Fruit fly (Drosophila melanogaster) whole organism, embryonic: ENCODE data around the gene CG32189.

ENCODE experiments used
- Atf6 ChIP-seq: fragments of 200-800 bp; sonication (Bioruptor generic); IDR thresholded peaks from 2 replicates; pipeline ENCODE4 v1.3.6; 2022; ENCODE audit warnings: missing biosample characterization, missing genetic modification characterization
- Bgb ChIP-seq: fragments of 200-800 bp; sonication (Bioruptor generic); IDR thresholded peaks from 2 replicates; pipeline ENCODE4 v1.3.6; 2022; ENCODE audit warnings: missing biosample characterization, missing genetic modification characterization; ENCODE audit not compliant: partially characterized antibody
- CG10431 ChIP-seq: fragments of 200-800 bp; sonication (Bioruptor generic); optimal IDR thresholded peaks from 3 replicates; lab custom pipeline; 2018; ENCODE audit warnings: missing biosample characterization, mild to moderate bottlenecking, missing genetic modification characterization
- CG10462 ChIP-seq: fragments of 200-800 bp; sonication (Bioruptor generic); optimal IDR thresholded peaks from 2 replicates; lab custom pipeline; 2016; ENCODE audit warnings: missing biosample characterization, missing genetic modification characterization
- CG12104 ChIP-seq: fragments of 200-800 bp; sonication (Bioruptor generic); optimal IDR thresholded peaks from 3 replicates; lab custom pipeline; 2016; ENCODE audit warnings: missing biosample characterization, missing genetic modification characterization
- CG14710 ChIP-seq: fragments of 200-800 bp; sonication (Bioruptor generic); optimal IDR thresholded peaks from 3 replicates; lab custom pipeline; 2019; ENCODE audit warnings: missing biosample characterization, mild to moderate bottlenecking, missing genetic modification characterization, moderate library complexity
- CG1647 ChIP-seq: fragments of 200-800 bp; sonication (Bioruptor generic); optimal IDR thresholded peaks from 3 replicates; lab custom pipeline; 2016; ENCODE audit warnings: missing biosample characterization, missing genetic modification characterization
- CG1832 ChIP-seq: fragments of 200-800 bp; sonication (Bioruptor generic); optimal IDR thresholded peaks from 2 replicates; lab custom pipeline; 2017; ENCODE audit warnings: missing biosample characterization, mild to moderate bottlenecking, missing genetic modification characterization, inconsistent platforms
- CG2712 ChIP-seq: fragments of 200-800 bp; optimal IDR thresholded peaks from 3 replicates; lab custom pipeline; 2019; ENCODE audit warnings: missing biosample characterization, mild to moderate bottlenecking, missing genetic modification characterization, moderate library complexity
- CG31441 ChIP-seq: fragments of 200-800 bp; sonication (Bioruptor generic); IDR thresholded peaks from 2 replicates; pipeline ENCODE4 v1.3.6; 2022; ENCODE audit warnings: missing biosample characterization, missing genetic modification characterization
- CG3281 ChIP-seq: fragments of 200-800 bp; sonication (Bioruptor generic); optimal IDR thresholded peaks from 3 replicates; lab custom pipeline; 2017; ENCODE audit warnings: missing biosample characterization, mild to moderate bottlenecking, missing genetic modification characterization
- CG4360 ChIP-seq: fragments of 200-800 bp; sonication (Bioruptor generic); IDR thresholded peaks from 2 replicates; pipeline ENCODE4 v1.3.6; 2022; ENCODE audit warnings: missing biosample characterization, missing genetic modification characterization
- CG4424 ChIP-seq: fragments of 200-800 bp; sonication (Bioruptor generic); optimal IDR thresholded peaks from 3 replicates; lab custom pipeline; 2016; ENCODE audit warnings: missing biosample characterization, missing genetic modification characterization
- CG8089 ChIP-seq: fragments of 200-800 bp; sonication (Bioruptor generic); optimal IDR thresholded peaks from 3 replicates; lab custom pipeline; 2016; ENCODE audit warnings: missing biosample characterization, missing genetic modification characterization
- CG8478 ChIP-seq: fragments of >200 bp; optimal IDR thresholded peaks from 2 replicates; lab custom pipeline; 2018
- CG9797 ChIP-seq: fragments of 200-800 bp; sonication (Bioruptor generic); optimal IDR thresholded peaks from 3 replicates; lab custom pipeline; 2018; ENCODE audit warnings: missing biosample characterization, mild to moderate bottlenecking, missing genetic modification characterization
- CHES-1-like ChIP-seq: fragments of 200-800 bp; sonication (Bioruptor generic); optimal IDR thresholded peaks from 2 replicates; lab custom pipeline; 2016; ENCODE audit warnings: missing biosample characterization, missing genetic modification characterization
- Doc3 ChIP-seq: fragments of 200-800 bp; sonication (Bioruptor generic); IDR thresholded peaks from 3 replicates; pipeline ENCODE4 v1.3.6; 2022; ENCODE audit warnings: missing biosample characterization, missing genetic modification characterization; ENCODE audit not compliant: partially characterized antibody
- GATAe ChIP-seq: fragments of 200-800 bp; sonication (Bioruptor generic); conservative IDR thresholded peaks from 2 replicates; pipeline ENCODE4 v1.3.6; 2022; ENCODE audit warnings: missing biosample characterization, missing genetic modification characterization
- HHEX ChIP-seq: fragments of 200-800 bp; sonication (Bioruptor generic); optimal IDR thresholded peaks from 3 replicates; lab custom pipeline; 2017; ENCODE audit warnings: missing biosample characterization, mild to moderate bottlenecking, missing genetic modification characterization, missing genetic modification reagents
- HLHmδ ChIP-seq: fragments of 200-800 bp; sonication (Bioruptor generic); optimal IDR thresholded peaks from 2 replicates; lab custom pipeline; 2018; ENCODE audit warnings: missing biosample characterization, mild to moderate bottlenecking, missing genetic modification characterization, moderate library complexity
- HmgZ ChIP-seq: fragments of 200-800 bp; sonication (Bioruptor generic); optimal IDR thresholded peaks from 2 replicates; lab custom pipeline; 2018; ENCODE audit warnings: missing biosample characterization, mild to moderate bottlenecking, missing genetic modification characterization
- Jarid2 ChIP-seq: fragments of 200-800 bp; sonication (Bioruptor generic); optimal IDR thresholded peaks from 3 replicates; lab custom pipeline; 2017; ENCODE audit warnings: mild to moderate bottlenecking, missing biosample characterization, missing genetic modification reagents, missing genetic modification characterization
- Kr ChIP-seq: fragments of 200-800 bp; sonication (Bioruptor generic); optimal IDR thresholded peaks from 2 replicates; lab custom pipeline; 2017; ENCODE audit warnings: missing biosample characterization, mild to moderate bottlenecking, missing genetic modification characterization
- Pdp1 ChIP-seq, 2 experiments: fragments of 200-800 bp; sonication (Bioruptor generic); optimal IDR thresholded peaks; 3 replicates each; lab custom pipeline; 2016; ENCODE audit warnings: missing biosample characterization in 2 of 2, missing genetic modification characterization in 2 of 2, mild to moderate bottlenecking in 1 of 2, moderate library complexity in 1 of 2
- Ptx1 ChIP-seq: fragments of 200-800 bp; sonication (Bioruptor generic); IDR thresholded peaks from 2 replicates; pipeline ENCODE4 v1.3.6; 2022; ENCODE audit warnings: missing biosample characterization, missing genetic modification characterization
- Rfx ChIP-seq: fragments of 200-800 bp; sonication (Bioruptor generic); IDR thresholded peaks from 2 replicates; pipeline ENCODE4 v1.3.6; 2022; ENCODE audit warnings: missing biosample characterization, missing genetic modification characterization
- Spps ChIP-seq: fragments of 200-800 bp; sonication (Bioruptor generic); optimal IDR thresholded peaks from 2 replicates; lab custom pipeline; 2018; ENCODE audit warnings: missing biosample characterization, mild to moderate bottlenecking, missing genetic modification characterization
- Sry-β ChIP-seq: fragments of 200-800 bp; sonication (Bioruptor generic); optimal IDR thresholded peaks from 2 replicates; lab custom pipeline; 2018; ENCODE audit warnings: missing biosample characterization, mild to moderate bottlenecking, missing genetic modification characterization, moderate library complexity
- Trl ChIP-seq, 3 experiments: fragments of >200 bp in 2 of 3; fragments of 200-800 bp in 1 of 3; sonication (Bioruptor generic) in 1 of 3; optimal IDR thresholded peaks; 2 replicates in 1 of 3; 3 replicates in 2 of 3; lab custom pipeline; 2016 to 2017; ENCODE audit warnings: missing biosample characterization in 1 of 3, missing genetic modification characterization in 1 of 3
- ash1 ChIP-seq: fragments of 200-800 bp; sonication (Bioruptor generic); optimal IDR thresholded peaks from 2 replicates; lab custom pipeline; 2018; ENCODE audit warnings: missing biosample characterization, mild to moderate bottlenecking, missing genetic modification characterization
- btn ChIP-seq: fragments of 200-800 bp; sonication (Bioruptor generic); optimal IDR thresholded peaks from 2 replicates; lab custom pipeline; 2016; ENCODE audit warnings: missing biosample characterization, missing genetic modification characterization
- cg ChIP-seq: fragments of 200-800 bp; sonication (Bioruptor generic); optimal IDR thresholded peaks from 3 replicates; lab custom pipeline; 2019; ENCODE audit warnings: missing biosample characterization, mild to moderate bottlenecking, missing genetic modification characterization, moderate library complexity
- ci ChIP-seq: fragments of 200-800 bp; sonication (Bioruptor generic); IDR thresholded peaks from 3 replicates; pipeline ENCODE4 v1.3.6; 2022; ENCODE audit warnings: missing biosample characterization, missing genetic modification characterization
- eyg ChIP-seq: fragments of 200-800 bp; sonication (Bioruptor generic); optimal IDR thresholded peaks from 3 replicates; lab custom pipeline; 2016; ENCODE audit warnings: missing biosample characterization, missing genetic modification characterization
- hbn ChIP-seq: fragments of 200-800 bp; sonication (Bioruptor generic); IDR thresholded peaks from 2 replicates; pipeline ENCODE4 v1.3.6; 2022; ENCODE audit warnings: missing biosample characterization, missing genetic modification characterization; ENCODE audit not compliant: partially characterized antibody
- her ChIP-seq: fragments of 200-800 bp; sonication (Bioruptor generic); optimal IDR thresholded peaks from 2 replicates; lab custom pipeline; 2016; ENCODE audit warnings: missing biosample characterization, missing genetic modification characterization
- jigr1 ChIP-seq: fragments of 200-800 bp; sonication (Bioruptor generic); IDR thresholded peaks from 3 replicates; pipeline ENCODE4 v1.3.6; 2022; ENCODE audit warnings: missing biosample characterization, missing genetic modification characterization
- klu ChIP-seq: fragments of 200-800 bp; sonication (Bioruptor generic); IDR thresholded peaks from 2 replicates; pipeline ENCODE4 v1.3.6; 2022; ENCODE audit warnings: missing biosample characterization, missing genetic modification characterization
- lilli ChIP-seq: fragments of 200-800 bp; sonication (Bioruptor generic); optimal IDR thresholded peaks from 3 replicates; lab custom pipeline; 2016; ENCODE audit warnings: missing biosample characterization, missing genetic modification characterization
- row ChIP-seq: fragments of 200-800 bp; sonication (Bioruptor generic); IDR thresholded peaks from 3 replicates; pipeline ENCODE4 v1.3.6; 2022; ENCODE audit warnings: missing biosample characterization, missing genetic modification characterization
- scrt ChIP-seq: fragments of 200-800 bp; sonication (Bioruptor generic); optimal IDR thresholded peaks from 2 replicates; lab custom pipeline; 2018; ENCODE audit warnings: missing biosample characterization, mild to moderate bottlenecking, missing genetic modification characterization, moderate library complexity
- slbo ChIP-seq: fragments of 200-800 bp; sonication (Bioruptor generic); IDR thresholded peaks from 2 replicates; pipeline ENCODE4 v1.3.6; 2022; ENCODE audit warnings: missing biosample characterization, missing genetic modification characterization
- sob ChIP-seq: fragments of 200-800 bp; sonication (Bioruptor generic); IDR thresholded peaks from 2 replicates; pipeline ENCODE4 v1.3.6; 2022; ENCODE audit warnings: missing biosample characterization, missing genetic modification characterization
- stwl ChIP-seq: fragments of 200-800 bp; sonication (Bioruptor generic); optimal IDR thresholded peaks from 3 replicates; lab custom pipeline; 2018; ENCODE audit warnings: missing biosample characterization, mild to moderate bottlenecking, missing genetic modification characterization, moderate library complexity
- tna ChIP-seq: fragments of 200-800 bp; sonication (Bioruptor generic); IDR thresholded peaks from 2 replicates; pipeline ENCODE4 v1.3.6; 2022; ENCODE audit warnings: missing biosample characterization, missing genetic modification characterization; ENCODE audit not compliant: partially characterized antibody
- unc-4 ChIP-seq: fragments of 200-800 bp; sonication (Bioruptor generic); IDR thresholded peaks from 2 replicates; pipeline ENCODE4 v1.3.6; 2022; ENCODE audit warnings: missing biosample characterization, missing genetic modification characterization; ENCODE audit not compliant: partially characterized antibody
- yki ChIP-seq: fragments of >200 bp; optimal IDR thresholded peaks from 3 replicates; lab custom pipeline; 2018
- zen ChIP-seq: fragments of 200-800 bp; sonication (Bioruptor generic); optimal IDR thresholded peaks from 3 replicates; lab custom pipeline; 2018; ENCODE audit warnings: missing biosample characterization, mild to moderate bottlenecking, missing genetic modification characterization, moderate library complexity

CG32189 gene

dm6 chr3L:17846169-17846981 lies 11.4 kb upstream of the CG32189 start, which contains the start of the genes MED19 and CG7430 (continued):
- TF ChIP-seq CG8089 (no peak), CG10462 (GFP tag; lab: Kevin White, UChicago) (no peak), Trl (optimal IDR thresholded peaks at IDR 0.05; lab: Kevin White, UChicago) (peak in 1 of 2 experiments; percentile 26), Trl (GFP tag; optimal IDR thresholded peaks at IDR 0.05; lab: Kevin White, UChicago) (no peak), HLHmδ (GFP tag; lab: Kevin White, UChicago) (peak; percentile 59), stwl (tag; lab: Kevin White, UChicago) (peak; percentile 36), CG31441 (GFP tag; lab: Robert Waterston, UW) (peak; percentile 43), CG12104 (peak; percentile 10), slbo (GFP tag; lab: Robert Waterston, UW) (peak; percentile 24; the same call in 1 of the 2 replicates), HmgZ (peak; percentile 38), Ptx1 (GFP tag; lab: Robert Waterston, UW) (peak; percentile 17; the same call in 1 of the 2 replicates), CG9797 (peak; percentile 88), Pdp1 (GFP tag; optimal IDR thresholded peaks at IDR 0.05; lab: Kevin White, UChicago) (peak in 1 of 2 experiments; percentile 17), Spps (no peak), hbn (peak; percentile 59), Bgb (GFP tag; lab: Robert Waterston, UW) (peak; percentile 63), klu (no peak), yki (lab: Kevin White, UChicago) (no peak), row (GFP tag; lab: Robert Waterston, UW) (peak; percentile 72), HHEX (GFP tag; lab: Kevin White, UChicago) (peak; percentile 2), CG8478 (peak; percentile 63), CG14710 (tag; lab: Kevin White, UChicago) (peak; percentile 59), scrt (no peak), Atf6 (GFP tag; lab: Robert Waterston, UW) (no peak), Kr (GFP tag; lab: Kevin White, UChicago) (no peak), eyg (GFP tag; lab: Kevin White, UChicago) (no peak), jigr1 (GFP tag; lab: Robert Waterston, UW) (no peak), ash1 (GFP tag; lab: Kevin White, UChicago) (no peak), Jarid2 (GFP tag; lab: Kevin White, UChicago) (peak; percentile 84), btn (no peak), zen (tag; lab: Kevin White, UChicago) (peak; percentile 61), lilli (GFP tag; lab: Kevin White, UChicago) (peak; percentile 6), CG3281 (GFP tag; lab: Kevin White, UChicago) (peak; percentile 50), CG1832 (no peak), CHES-1-like (GFP tag; lab: Kevin White, UChicago) (peak; percentile 63), CG4360 (GFP tag; lab: Robert Waterston, UW) (peak; percentile 28), Sry-β (GFP tag; lab: Kevin White, UChicago) (peak; percentile 13), CG1647 (GFP tag; lab: Kevin White, UChicago) (no peak), sob (GFP tag; lab: Robert Waterston, UW) (peak; percentile 55; the same call in 1 of the 2 replicates), CG10431 (GFP tag; lab: Kevin White, UChicago) (peak; percentile 33), CG4424 (peak; percentile 9), ci (GFP tag; lab: Robert Waterston, UW) (peak; percentile 68), tna (GFP tag; lab: Robert Waterston, UW) (0 out of 2 replicates have a peak, but pooled peaks have one; percentile 29), her (peak; percentile 46), Doc3 (GFP tag; lab: Robert Waterston, UW) (peak; percentile 17; the same call in 2 of the 3 replicates), unc-4 (no peak), CG2712 (tag; lab: Kevin White, UChicago) (peak; percentile 26), cg (GFP tag; lab: Kevin White, UChicago) (peak; percentile 95), Rfx (GFP tag; lab: Robert Waterston, UW) (peak; percentile 26), GATAe (GFP tag; lab: Robert Waterston, UW) (no peak)
